Worm (Caenorhabditis elegans) whole organism, L1 larva: ENCODE results near the gene F26F12.8.

ENCODE experiments used
- C04F5.9 ChIP-seq: sonication (generic microtip); optimal IDR thresholded peaks from 2 replicates; lab custom pipeline; 2016; ENCODE audit warnings: missing genetic modification characterization, missing compliant biosample characterization
- Y116A8C.19 ChIP-seq: sonication (generic microtip); optimal IDR thresholded peaks from 2 replicates; lab custom pipeline; 2016; ENCODE audit warnings: missing compliant biosample characterization, missing genetic modification characterization, borderline replicate concordance
- alr-1 ChIP-seq: fragments of 200-800 bp; sonication (Bioruptor generic); optimal IDR thresholded peaks from 2 replicates; lab custom pipeline; 2018; ENCODE audit warnings: borderline replicate concordance, mild to moderate bottlenecking, missing genetic modification characterization, missing compliant biosample characterization
- aly-2 ChIP-seq: fragments of 150-350 bp; optimal IDR thresholded peaks from 2 replicates; lab custom pipeline; 2014; ENCODE audit warnings: missing biosample characterization, missing genetic modification characterization
- blmp-1 ChIP-seq: fragments of 150-350 bp; optimal IDR thresholded peaks from 2 replicates; lab custom pipeline; 2014; ENCODE audit warnings: missing biosample characterization, missing genetic modification characterization
- ceh-8 ChIP-seq: fragments of 200-800 bp; sonication (Bioruptor generic); optimal IDR thresholded peaks from 2 replicates; lab custom pipeline; 2018; ENCODE audit warnings: mild to moderate bottlenecking, missing genetic modification characterization, moderate library complexity, missing compliant biosample characterization
- ceh-88 ChIP-seq: fragments of 200-800 bp; sonication (Bioruptor generic); IDR thresholded peaks from 2 replicates; pipeline ENCODE4 v1.3.6; 2022; ENCODE audit warnings: missing genetic modification characterization, missing compliant biosample characterization
- ceh-90 ChIP-seq: sonication (generic microtip); optimal IDR thresholded peaks from 2 replicates; lab custom pipeline; 2016; ENCODE audit warnings: missing genetic modification characterization, missing compliant biosample characterization
- ces-1 ChIP-seq: fragments of 150-350 bp; optimal IDR thresholded peaks from 2 replicates; lab custom pipeline; 2014; ENCODE audit warnings: missing biosample characterization, missing genetic modification reagents, missing genetic modification characterization
- dpl-1 ChIP-seq, 3 experiments: fragments of 150-350 bp in 2 of 3; sonication (generic microtip) in 1 of 3; optimal IDR thresholded peaks; 2 replicates each; lab custom pipeline; 2014 to 2017; ENCODE audit warnings: missing biosample characterization in 3 of 3, missing genetic modification characterization in 3 of 3, missing genetic modification reagents in 3 of 3
- efl-1 ChIP-seq, 4 experiments: fragments of 150-350 bp; optimal IDR thresholded peaks in 3 of 4; peaks in 1 of 4; 1 replicate in 1 of 4; 2 replicates in 3 of 4; lab custom pipeline; 2014; ENCODE audit warnings: missing biosample characterization in 2 of 4, missing genetic modification characterization in 2 of 4, missing genetic modification reagents in 2 of 4
- efl-3 ChIP-seq: fragments of 200-800 bp; sonication (Bioruptor generic); optimal IDR thresholded peaks from 2 replicates; lab custom pipeline; 2018; ENCODE audit warnings: mild to moderate bottlenecking, missing genetic modification characterization, missing compliant biosample characterization
- elt-2 ChIP-seq: sonication (generic microtip); optimal IDR thresholded peaks from 2 replicates; lab custom pipeline; 2016; ENCODE audit warnings: missing genetic modification characterization, mild to moderate bottlenecking, inconsistent platforms, missing compliant biosample characterization, missing genetic modification reagents
- elt-3 ChIP-seq, 6 experiments: fragments of 150-350 bp in 1 of 6; sonication (generic microtip); optimal IDR thresholded peaks; 2 replicates each; lab custom pipeline; 2017 to 2018; ENCODE audit warnings: missing biosample characterization in 6 of 6, missing genetic modification characterization in 6 of 6, inconsistent platforms in 1 of 6
- hpl-2 ChIP-seq: fragments of 150-350 bp; optimal IDR thresholded peaks from 2 replicates; lab custom pipeline; 2014; ENCODE audit warnings: missing biosample characterization, missing genetic modification reagents, missing genetic modification characterization
- isw-1 ChIP-seq: fragments of 200-800 bp; sonication (Bioruptor generic); IDR thresholded peaks from 2 replicates; pipeline ENCODE4 v1.3.6; 2022; ENCODE audit warnings: missing genetic modification characterization, missing compliant biosample characterization
- jun-1 ChIP-seq: fragments of 150-350 bp; optimal IDR thresholded peaks from 2 replicates; lab custom pipeline; 2014; ENCODE audit warnings: missing biosample characterization, missing genetic modification reagents, missing genetic modification characterization
- lin-13 ChIP-seq: fragments of 150-350 bp; optimal IDR thresholded peaks from 2 replicates; lab custom pipeline; 2014; ENCODE audit warnings: missing biosample characterization, missing genetic modification reagents, missing genetic modification characterization
- lin-14 ChIP-seq: fragments of 200-800 bp; sonication (Bioruptor generic); optimal IDR thresholded peaks from 2 replicates; lab custom pipeline; 2018; ENCODE audit warnings: mild to moderate bottlenecking, missing genetic modification characterization, moderate library complexity, missing compliant biosample characterization
- lin-15B ChIP-seq: fragments of 150-350 bp; sonication (generic microtip); optimal IDR thresholded peaks from 3 replicates; lab custom pipeline; 2014; ENCODE audit warnings: missing biosample characterization, missing genetic modification characterization
- lsy-2 ChIP-seq, 2 experiments: fragments of 150-350 bp; optimal IDR thresholded peaks; 2 replicates each; lab custom pipeline; 2014; ENCODE audit warnings: missing biosample characterization in 2 of 2, missing genetic modification characterization in 2 of 2
- mab-9 ChIP-seq: fragments of 200-800 bp; sonication (Bioruptor generic); IDR thresholded peaks from 2 replicates; pipeline ENCODE4 v1.3.6; 2022; ENCODE audit warnings: missing genetic modification reagents, missing genetic modification characterization, missing compliant biosample characterization
- nhr-12 ChIP-seq: sonication (generic microtip); optimal IDR thresholded peaks from 2 replicates; lab custom pipeline; 2017; ENCODE audit warnings: missing biosample characterization, missing genetic modification characterization
- nhr-237 ChIP-seq: fragments of 150-350 bp; optimal IDR thresholded peaks from 2 replicates; lab custom pipeline; 2014; ENCODE audit warnings: missing biosample characterization, missing genetic modification characterization
- nhr-47 ChIP-seq: sonication (generic microtip); optimal IDR thresholded peaks from 2 replicates; lab custom pipeline; 2016; ENCODE audit warnings: mild to moderate bottlenecking, missing genetic modification characterization, moderate library complexity, missing compliant biosample characterization
- nhr-76 ChIP-seq: sonication (generic microtip); optimal IDR thresholded peaks from 2 replicates; lab custom pipeline; 2017; ENCODE audit warnings: missing biosample characterization, missing genetic modification characterization
- nhr-84 ChIP-seq: sonication (generic microtip); optimal IDR thresholded peaks from 2 replicates; lab custom pipeline; 2017; ENCODE audit warnings: missing biosample characterization, missing genetic modification characterization
- nhr-85 ChIP-seq: sonication (generic microtip); peaks from one replicate; lab custom pipeline; 2016; ENCODE audit warnings: missing genetic modification characterization, inconsistent platforms, missing compliant biosample characterization
- pax-3 ChIP-seq: fragments of 200-800 bp; sonication (Bioruptor generic); optimal IDR thresholded peaks from 2 replicates; lab custom pipeline; 2018; ENCODE audit warnings: mild to moderate bottlenecking, missing genetic modification characterization, moderate library complexity, missing compliant biosample characterization
- rnt-1 ChIP-seq: sonication (generic microtip); optimal IDR thresholded peaks from 2 replicates; lab custom pipeline; 2016; ENCODE audit warnings: mild to moderate bottlenecking, missing genetic modification characterization, moderate library complexity, missing compliant biosample characterization
- snpc-4 ChIP-seq: fragments of 150-350 bp; optimal IDR thresholded peaks from 2 replicates; lab custom pipeline; 2014; ENCODE audit warnings: missing biosample characterization, missing genetic modification characterization
- sox-4 ChIP-seq: sonication (generic microtip); optimal IDR thresholded peaks from 2 replicates; lab custom pipeline; 2016; ENCODE audit warnings: missing genetic modification characterization, missing compliant biosample characterization
- tlp-1 ChIP-seq: fragments of 150-350 bp; optimal IDR thresholded peaks from 2 replicates; lab custom pipeline; 2014; ENCODE audit warnings: missing biosample characterization, missing genetic modification characterization
- unc-62 ChIP-seq: fragments of 150-350 bp; optimal IDR thresholded peaks from 2 replicates; lab custom pipeline; 2014; ENCODE audit warnings: missing biosample characterization, missing genetic modification reagents, missing genetic modification characterization
- unc-98 ChIP-seq: fragments of 200-800 bp; sonication (Bioruptor generic); IDR thresholded peaks from 2 replicates; pipeline ENCODE4 v1.3.6; 2022; ENCODE audit warnings: missing genetic modification characterization, missing compliant biosample characterization
- zag-1 ChIP-seq: fragments of 150-350 bp; optimal IDR thresholded peaks from 2 replicates; lab custom pipeline; 2014; ENCODE audit warnings: missing biosample characterization, missing genetic modification characterization
- ztf-11 ChIP-seq, 2 experiments: sonication (generic microtip); optimal IDR thresholded peaks; 2 replicates each; lab custom pipeline; 2016 to 2017; ENCODE audit warnings: missing genetic modification characterization in 2 of 2, missing biosample characterization in 1 of 2, missing compliant biosample characterization in 1 of 2
- ztf-4 ChIP-seq: fragments of 150-350 bp; optimal IDR thresholded peaks from 2 replicates; lab custom pipeline; 2014; ENCODE audit warnings: missing biosample characterization, missing genetic modification characterization

The F26F12.8 gene

ce11 chrV:5891204-5891603 lies 28.9 kb upstream of the F26F12.8 start:
- peak; percentile 6 for TF ChIP-seq rnt-1 (tag; lab: Kevin White, UChicago)
- no peak for TF ChIP-seq nhr-85
- no peak for TF ChIP-seq ces-1 (GFP tag; lab: Kevin White, UChicago)
- TF ChIP-seq lin-14: peak; percentile 67
- no peak for TF ChIP-seq zag-1 (tag; lab: Kevin White, UChicago)
- TF ChIP-seq, all 84 proteins: peak for 2

- TF ChIP-seq efl-1 (optimal IDR thresholded peaks at IDR 0.05; lab: Kevin White, UChicago): no peak
- TF ChIP-seq efl-1 (GFP tag; optimal IDR thresholded peaks at IDR 0.05 in 1 of 2; lab: Kevin White, UChicago): peak in 1 of 2 experiments; percentile 86
- TF ChIP-seq nhr-76: no peak
These were observed 26.5 kb upstream of the F26F12.8 start for ce11 chrV:5888820-5889219.

- no peak for TF ChIP-seq ceh-88 (GFP tag; lab: Robert Waterston, UW)
- TF ChIP-seq ztf-11 (tag; optimal IDR thresholded peaks at IDR 0.05; lab: Kevin White, UChicago): no peak
- no peak for TF ChIP-seq C04F5.9 (tag; lab: Kevin White, UChicago)
- no peak for TF ChIP-seq aly-2 (tag; lab: Kevin White, UChicago)
- TF ChIP-seq tlp-1 (tag; lab: Kevin White, UChicago): no peak
- no peak for TF ChIP-seq mab-9 (GFP tag; lab: Robert Waterston, UW)
- TF ChIP-seq sox-4 (tag; lab: Kevin White, UChicago): no peak
- no peak for TF ChIP-seq pax-3
- TF ChIP-seq nhr-76: no peak
- no peak for TF ChIP-seq elt-3 (tag; optimal IDR thresholded peaks at IDR 0.05; lab: Kevin White, UChicago)
- TF ChIP-seq lin-13 (GFP tag; lab: Kevin White, UChicago): no peak
- TF ChIP-seq snpc-4: no peak
- TF ChIP-seq ceh-8 (GFP tag; lab: Kevin White, UChicago): no peak
- no peak for TF ChIP-seq dpl-1 (GFP tag; optimal IDR thresholded peaks at IDR 0.05; lab: Kevin White, UChicago)
- TF ChIP-seq lsy-2 (tag; optimal IDR thresholded peaks at IDR 0.05; lab: Kevin White, UChicago): no peak
- TF ChIP-seq nhr-84 (tag; lab: Kevin White, UChicago): no peak
- TF ChIP-seq ceh-90 (tag; lab: Kevin White, UChicago): no peak
- no peak for TF ChIP-seq Y116A8C.19 (tag; lab: Kevin White, UChicago)
These were observed 21.4 kb upstream of the F26F12.8 start, which contains the start of gene C04E6.8 for ce11 chrV:5883735-5884134. TSS of gene C04E6.8 (minus strand) at chrV:5883835.

ce11 chrV:5882429-5882828 lies 20.1 kb upstream of the F26F12.8 start:
- TF ChIP-seq unc-62 (GFP tag; lab: Kevin White, UChicago): no peak
- no peak for TF ChIP-seq blmp-1 (tag; lab: Kevin White, UChicago)
- TF ChIP-seq elt-2 (tag; lab: Kevin White, UChicago): peak; percentile 79
- TF ChIP-seq hpl-2 (GFP tag; lab: Kevin White, UChicago): no peak

ce11 chrV:5880064-5880463 lies 17.7 kb upstream of the F26F12.8 start, which contains the start of gene C02G6.3:
TSS of gene C02G6.3 (plus strand) at chrV:5880364.
- no peak for TF ChIP-seq nhr-76
- no peak for TF ChIP-seq lin-13 (GFP tag; lab: Kevin White, UChicago)
- no peak for TF ChIP-seq lin-15B (tag; lab: Kevin White, UChicago)

- TF ChIP-seq nhr-237 (tag; lab: Kevin White, UChicago) (no peak), dpl-1 (GFP tag; optimal IDR thresholded peaks at IDR 0.05; lab: Kevin White, UChicago) (no peak), lin-15B (tag; lab: Kevin White, UChicago) (no peak), sox-4 (tag; lab: Kevin White, UChicago) (no peak), ceh-8 (GFP tag; lab: Kevin White, UChicago) (no peak), unc-98 (no peak), lsy-2 (tag; optimal IDR thresholded peaks at IDR 0.05; lab: Kevin White, UChicago) (no peak), rnt-1 (tag; lab: Kevin White, UChicago) (no peak), alr-1 (tag; lab: Kevin White, UChicago) (no peak), efl-3 (GFP tag; lab: Kevin White, UChicago) (no peak), ztf-4 (no peak), tlp-1 (tag; lab: Kevin White, UChicago) (no peak), jun-1 (tag; lab: Kevin White, UChicago) (no peak), nhr-12 (no peak), isw-1 (GFP tag; lab: Robert Waterston, UW) (no peak), nhr-47 (tag; lab: Kevin White, UChicago) (no peak)
These were observed 14.6 kb upstream of the F26F12.8 start for ce11 chrV:5876966-5877365.
